Worm (Caenorhabditis elegans) whole organism, L4 larva: ENCODE results near the gene F41E6.15.

Source experiments
- aha-1 ChIP-seq: fragments of 150-350 bp; peaks from one replicate; lab custom pipeline; 2014; ENCODE audit warnings: missing biosample characterization, missing genetic modification characterization
- ama-1 ChIP-seq: fragments of 150-350 bp; optimal IDR thresholded peaks from 2 replicates; lab custom pipeline; 2014; ENCODE audit warnings: inconsistent platforms, mixed read lengths
- hlh-11 ChIP-seq: fragments of 200-800 bp; sonication (Bioruptor generic); optimal IDR thresholded peaks from 2 replicates; lab custom pipeline; 2018; ENCODE audit warnings: mild to moderate bottlenecking, missing genetic modification characterization, missing compliant biosample characterization
- jun-1 ChIP-seq: fragments of 150-350 bp; optimal IDR thresholded peaks from 2 replicates; lab custom pipeline; 2014; ENCODE audit warnings: missing biosample characterization, missing genetic modification reagents, missing genetic modification characterization
- lin-29 ChIP-seq: fragments of 200-800 bp; sonication (Bioruptor generic); IDR thresholded peaks from 2 replicates; pipeline ENCODE4 v1.3.6; 2022; ENCODE audit warnings: missing genetic modification reagents, missing genetic modification characterization, missing compliant biosample characterization
- nhr-76 ChIP-seq: fragments of 150-350 bp; optimal IDR thresholded peaks from 2 replicates; lab custom pipeline; 2014; ENCODE audit warnings: missing biosample characterization, missing genetic modification characterization
- pha-4 ChIP-seq, 2 experiments: fragments of 150-350 bp in 1 of 2; fragments of 200-800 bp in 1 of 2; sonication (Bioruptor generic) in 1 of 2; IDR thresholded peaks in 1 of 2; optimal IDR thresholded peaks in 1 of 2; 2 replicates each; pipeline versions ENCODE4 v1.3.6 to Lab custom; 2014 to 2022; ENCODE audit warnings: missing genetic modification characterization in 2 of 2, missing genetic modification reagents in 2 of 2, missing biosample characterization in 1 of 2, missing compliant biosample characterization in 1 of 2
- pqm-1 ChIP-seq: sonication (generic microtip); optimal IDR thresholded peaks from 2 replicates; lab custom pipeline; 2017; ENCODE audit warnings: missing biosample characterization, missing genetic modification characterization
- sdz-12 ChIP-seq: fragments of 200-800 bp; sonication (Bioruptor generic); optimal IDR thresholded peaks from 2 replicates; lab custom pipeline; 2018; ENCODE audit warnings: mild to moderate bottlenecking, missing genetic modification characterization, missing compliant biosample characterization
- skn-1 ChIP-seq: fragments of 150-350 bp; optimal IDR thresholded peaks from 2 replicates; lab custom pipeline; 2014; ENCODE audit warnings: missing biosample characterization, missing genetic modification characterization
- snpc-4 ChIP-seq: fragments of 150-350 bp; optimal IDR thresholded peaks from 2 replicates; lab custom pipeline; 2014; ENCODE audit warnings: missing biosample characterization, missing genetic modification characterization
- unc-62 ChIP-seq, 3 experiments: fragments of 150-350 bp in 1 of 3; sonication (generic microtip); optimal IDR thresholded peaks in 2 of 3; peaks in 1 of 3; 1 replicate in 1 of 3; 2 replicates in 2 of 3; lab custom pipeline; 2014 to 2017; ENCODE audit warnings: missing biosample characterization in 3 of 3, missing genetic modification characterization in 3 of 3, missing genetic modification reagents in 3 of 3, missing genotype in 1 of 3

- TF ChIP-seq pha-4 (GFP tag; IDR thresholded peaks at IDR 0.05; lab: Robert Waterston, UW) (no peak), pha-4 (tag; optimal IDR thresholded peaks at IDR 0.05; lab: Kevin White, UChicago) (peak; percentile 30), unc-62 (GFP tag; optimal IDR thresholded peaks at IDR 0.05 in 1 of 2; lab: Kevin White, UChicago) (peak in 1 of 2 experiments; percentile 47), unc-62 (tag; optimal IDR thresholded peaks at IDR 0.05; lab: Kevin White, UChicago) (no peak), lin-29 (GFP tag; lab: Robert Waterston, UW) (no peak), nhr-76 (no peak), hlh-11 (peak; percentile 97), ama-1 (lab: Kevin White, UChicago) (no peak), pqm-1 (tag; lab: Kevin White, UChicago) (no peak), jun-1 (tag; lab: Kevin White, UChicago) (no peak), skn-1 (no peak), sdz-12 (GFP tag; lab: Kevin White, UChicago) (no peak), snpc-4 (tag; lab: Kevin White, UChicago) (no peak), aha-1 (tag; lab: Kevin White, UChicago) (peak; percentile 93)
Measured at ce11 chrV:8631277-8631765, 28.8 kb upstream of the F41E6.15 start, which contains the start of gene atg-18.
